Fruit fly (Drosophila melanogaster) whole organism, larva: ENCODE results near the gene CG1233.
A peak's percentile ranks its signal among the peaks of the same experiment; 100 is the strongest.

Source experiments
- noc ChIP-seq: fragments of 200-800 bp; sonication (Bioruptor generic); optimal IDR thresholded peaks from 3 replicates; lab custom pipeline; 2019; ENCODE audit warnings: missing biosample characterization, mild to moderate bottlenecking, missing genetic modification characterization, moderate library complexity

Gene CG1233

dm6 chr3L:377222-378071 lies 16.2 kb downstream of the CG1233 start:
- TF ChIP-seq noc: peak; percentile 85

dm6 chr3L:378072-378423 lies 16.8 kb downstream of the CG1233 start:
- no peak for TF ChIP-seq noc

- no peak for TF ChIP-seq noc
Measured at dm6 chr3L:378906-379305, 17.6 kb downstream of the CG1233 start.

dm6 chr3L:380886-381546 lies 19.7 kb downstream of the CG1233 start:
- no peak for TF ChIP-seq noc

dm6 chr3L:385095-385494 lies 23.8 kb downstream of the CG1233 start:
- TF ChIP-seq noc: no peak

dm6 chr3L:388094-388493 lies 26.8 kb downstream of the CG1233 start:
- no peak for TF ChIP-seq noc

- TF ChIP-seq noc: no peak
Measured at dm6 chr3L:390194-390593, 28.9 kb downstream of the CG1233 start.

dm6 chr3L:392622-393159 lies 31.4 kb downstream of the CG1233 start, which contains the start of gene trh:
Gene trh (minus strand): TSS chr3L:392633.
- no peak for TF ChIP-seq noc

- peak; percentile 49 for TF ChIP-seq noc
Measured at dm6 chr3L:395192-395591, 33.9 kb downstream of the CG1233 start.

- no peak for TF ChIP-seq noc
Measured at dm6 chr3L:400252-400651, 39.0 kb downstream of the CG1233 start.

- no peak for TF ChIP-seq noc
Measured at dm6 chr3L:409791-410190, 48.5 kb downstream of the CG1233 start.
